Fruit fly (Drosophila melanogaster): ENCODE data around the gene kud.

The kud gene

dm6 chr3L:16829983-16830382 is 14.8 kb downstream of the kud start:
- TF ChIP-seq fru (GFP tag; optimal IDR thresholded peaks at IDR 0.05) = no peak
- no peak for TF ChIP-seq Rel (GFP tag; optimal IDR thresholded peaks at IDR 0.05)
- no peak for TF ChIP-seq Rel (tag; optimal IDR thresholded peaks at IDR 0.05)
- TF ChIP-seq dl (GFP tag; optimal IDR thresholded peaks at IDR 0.05; ENCODE audit: insufficient read depth in 1 of 2, partially characterized antibody in 2 of 2) = no peak
- TF ChIP-seq Dfd (GFP tag; optimal IDR thresholded peaks at IDR 0.05) = no peak
- TF ChIP-seq lola (GFP tag; optimal IDR thresholded peaks at IDR 0.05) = no peak
- no peak for TF ChIP-seq pan (optimal IDR thresholded peaks at IDR 0.05)
- no peak for TF ChIP-seq Jra (GFP tag; optimal IDR thresholded peaks at IDR 0.05)
- TF ChIP-seq HLH106 (tag; optimal IDR thresholded peaks at IDR 0.05) = no peak
- no peak for TF ChIP-seq dsf (GFP tag; optimal IDR thresholded peaks at IDR 0.05; ENCODE audit: borderline replicate concordance)
- TF ChIP-seq Sp1 (GFP tag; optimal IDR thresholded peaks at IDR 0.05) = no peak
- no peak for TF ChIP-seq Vsx2 (GFP tag; optimal IDR thresholded peaks at IDR 0.05; ENCODE audit: partially characterized antibody)
- no peak for TF ChIP-seq CrebA (GFP tag; optimal IDR thresholded peaks at IDR 0.05; ENCODE audit: borderline replicate concordance)
- no peak for TF ChIP-seq sv (GFP tag; optimal IDR thresholded peaks at IDR 0.05)
- TF ChIP-seq tai (GFP tag; optimal IDR thresholded peaks at IDR 0.05) = no peak
- no peak for TF ChIP-seq CG9705 (GFP tag; optimal IDR thresholded peaks at IDR 0.05)
- no peak for TF ChIP-seq Hnf4 (GFP tag; optimal IDR thresholded peaks at IDR 0.05)
- TF ChIP-seq foxo (GFP tag; optimal IDR thresholded peaks at IDR 0.05) = no peak
- TF ChIP-seq Hr83 (GFP tag; optimal IDR thresholded peaks at IDR 0.05; ENCODE audit: poor library complexity, severe bottlenecking) = no peak
- TF ChIP-seq rgr (GFP tag; optimal IDR thresholded peaks at IDR 0.05) = no peak

DNA sequence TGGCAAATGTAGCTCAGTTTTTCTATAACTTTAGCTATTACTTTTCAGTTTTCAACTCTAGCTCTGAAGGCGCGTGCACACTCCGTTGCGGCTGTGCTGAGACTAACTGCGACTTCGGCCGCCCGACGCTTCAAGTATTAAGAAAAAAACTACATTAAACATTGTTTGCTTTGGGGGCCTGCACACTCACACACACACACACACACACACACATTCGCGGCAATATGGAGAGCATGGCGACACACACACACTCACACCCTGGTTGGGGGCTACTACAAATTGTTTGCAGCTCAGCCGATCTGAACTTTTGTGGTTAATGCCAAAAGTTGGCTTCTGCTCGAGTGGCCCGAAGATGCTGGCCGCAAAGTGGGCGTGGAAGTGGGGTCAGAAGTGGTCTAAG is 15.8 kb downstream of the kud start, which contains the start of gene CG13024:
CG13024 (minus strand) TSS at position 108 of the 400 bp plus-strand sequence.
- TF ChIP-seq sage (GFP tag; optimal IDR thresholded peaks at IDR 0.05) (no peak), rgr (GFP tag; optimal IDR thresholded peaks at IDR 0.05) (no peak), jim (GFP tag; optimal IDR thresholded peaks at IDR 0.05) (no peak), Abd-B (GFP tag; optimal IDR thresholded peaks at IDR 0.05) (no peak), fru (GFP tag; optimal IDR thresholded peaks at IDR 0.05) (no peak), Jra (GFP tag; optimal IDR thresholded peaks at IDR 0.05) (no peak), Hr83 (GFP tag; optimal IDR thresholded peaks at IDR 0.05; ENCODE audit: poor library complexity, severe bottlenecking) (no peak), dl (GFP tag; optimal IDR thresholded peaks at IDR 0.05; ENCODE audit: insufficient read depth in 1 of 2, partially characterized antibody in 2 of 2) (no peak), dmrt93B (GFP tag; optimal IDR thresholded peaks at IDR 0.05) (no peak), Hnf4 (GFP tag; optimal IDR thresholded peaks at IDR 0.05) (no peak), ey (GFP tag; optimal IDR thresholded peaks at IDR 0.05) (no peak), lola (GFP tag; optimal IDR thresholded peaks at IDR 0.05) (no peak), OdsH (GFP tag; optimal IDR thresholded peaks at IDR 0.05) (no peak), GATAd (GFP tag; optimal IDR thresholded peaks at IDR 0.05) (no peak), woc (GFP tag; optimal IDR thresholded peaks at IDR 0.05) (no peak), usp (GFP tag; optimal IDR thresholded peaks at IDR 0.05) (no peak)

- TF ChIP-seq Vsx2 (GFP tag; optimal IDR thresholded peaks at IDR 0.05; ENCODE audit: partially characterized antibody) (no peak), dl (GFP tag; optimal IDR thresholded peaks at IDR 0.05; ENCODE audit: insufficient read depth in 1 of 2, partially characterized antibody in 2 of 2) (no peak), psq (GFP tag; optimal IDR thresholded peaks at IDR 0.05) (no peak), pan (optimal IDR thresholded peaks at IDR 0.05) (no peak), Abd-B (GFP tag; optimal IDR thresholded peaks at IDR 0.05) (no peak), GATAd (GFP tag; optimal IDR thresholded peaks at IDR 0.05) (no peak), usp (GFP tag; optimal IDR thresholded peaks at IDR 0.05) (no peak), CG32264 (GFP tag; optimal IDR thresholded peaks at IDR 0.05) (no peak), Sp1 (GFP tag; optimal IDR thresholded peaks at IDR 0.05) (no peak), OdsH (GFP tag; optimal IDR thresholded peaks at IDR 0.05) (no peak), Hr78 (GFP tag; optimal IDR thresholded peaks at IDR 0.05) (no peak), Dfd (GFP tag; optimal IDR thresholded peaks at IDR 0.05) (no peak), Jra (GFP tag; optimal IDR thresholded peaks at IDR 0.05) (no peak), fru (GFP tag; optimal IDR thresholded peaks at IDR 0.05) (no peak), CG9705 (GFP tag; optimal IDR thresholded peaks at IDR 0.05) (no peak), Mio (GFP tag; optimal IDR thresholded peaks at IDR 0.05) (no peak), ey (GFP tag; optimal IDR thresholded peaks at IDR 0.05) (no peak), Rel (GFP tag; optimal IDR thresholded peaks at IDR 0.05) (no peak), Rel (tag; optimal IDR thresholded peaks at IDR 0.05) (no peak), sage (GFP tag; optimal IDR thresholded peaks at IDR 0.05) (no peak)
These were observed 19.6 kb downstream of the kud start for dm6 chr3L:16825195-16825594.

DNA sequence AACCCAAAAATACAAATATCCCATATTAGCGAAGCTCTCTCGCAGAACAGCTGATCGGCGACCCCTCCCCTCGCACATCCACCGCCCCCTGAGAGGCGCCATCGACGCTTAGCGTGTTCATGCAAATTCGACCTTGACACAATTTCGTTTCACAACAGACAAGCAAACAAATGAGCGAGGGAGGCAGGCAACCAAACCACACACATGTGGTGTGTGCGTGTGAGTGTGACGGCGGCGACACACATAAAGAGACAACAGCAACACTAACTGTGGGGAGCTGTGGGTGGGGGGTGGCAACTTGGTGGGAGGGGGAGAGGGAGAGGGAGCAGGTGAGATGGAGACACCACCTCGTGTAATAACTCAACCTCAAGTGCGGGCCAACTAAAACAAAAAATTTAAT is 20.1 kb downstream of the kud start:
- TF ChIP-seq dl (GFP tag; optimal IDR thresholded peaks at IDR 0.05; ENCODE audit: insufficient read depth in 1 of 2, partially characterized antibody in 2 of 2) (no peak), OdsH (GFP tag; optimal IDR thresholded peaks at IDR 0.05) (no peak), fru (GFP tag; optimal IDR thresholded peaks at IDR 0.05) (no peak)
